Worm (Caenorhabditis elegans) whole organism, late embryonic: ENCODE data around the gene K07F5.12.

Source experiments
- fkh-10 ChIP-seq: fragments of 150-350 bp; optimal IDR thresholded peaks from 2 replicates; lab custom pipeline; 2014; ENCODE audit warnings: missing biosample characterization, missing genetic modification reagents, missing genetic modification characterization
- hlh-15 ChIP-seq: sonication (generic microtip); optimal IDR thresholded peaks from 2 replicates; lab custom pipeline; 2016; ENCODE audit warnings: missing genetic modification characterization, missing compliant biosample characterization
- hlh-6 ChIP-seq: sonication (generic microtip); optimal IDR thresholded peaks from 2 replicates; lab custom pipeline; 2016; ENCODE audit warnings: missing genotype, missing genetic modification characterization, missing compliant biosample characterization
- odd-2 ChIP-seq: sonication (generic microtip); optimal IDR thresholded peaks from 2 replicates; lab custom pipeline; 2017; ENCODE audit warnings: antibody characterized with exemption, mild to moderate bottlenecking, missing genetic modification characterization, missing compliant biosample characterization

DNA sequence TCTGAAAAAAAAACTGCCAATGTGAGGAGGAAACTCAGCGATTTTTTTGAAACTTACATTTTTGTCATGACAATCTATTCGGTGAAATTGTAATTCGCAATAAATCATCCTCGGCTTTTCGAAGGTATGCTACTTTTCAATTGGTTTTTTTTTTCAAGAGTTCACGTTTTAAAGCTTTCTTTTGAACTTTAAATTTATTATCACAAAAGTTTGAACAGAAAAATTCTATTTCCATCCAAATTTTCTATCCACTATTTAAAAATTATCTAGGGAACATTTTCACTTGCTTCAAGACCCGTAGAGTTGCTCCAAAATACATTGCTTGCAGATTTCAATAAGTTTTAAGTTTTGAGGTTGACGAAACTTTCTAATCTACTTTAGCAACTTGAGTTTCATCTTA lies 9.2 kb upstream of the K07F5.12 start, which contains the start of gene K07F5.6:
- TF ChIP-seq hlh-6 = no peak
- no peak for TF ChIP-seq fkh-10 (GFP tag; lab: Kevin White, UChicago)
- no peak for TF ChIP-seq odd-2 (tag; lab: Kevin White, UChicago)
- no peak for TF ChIP-seq hlh-15 (tag; lab: Kevin White, UChicago)
